Fruit fly (Drosophila melanogaster): ENCODE data around the gene CG9396.

Gene CG9396

DNA sequence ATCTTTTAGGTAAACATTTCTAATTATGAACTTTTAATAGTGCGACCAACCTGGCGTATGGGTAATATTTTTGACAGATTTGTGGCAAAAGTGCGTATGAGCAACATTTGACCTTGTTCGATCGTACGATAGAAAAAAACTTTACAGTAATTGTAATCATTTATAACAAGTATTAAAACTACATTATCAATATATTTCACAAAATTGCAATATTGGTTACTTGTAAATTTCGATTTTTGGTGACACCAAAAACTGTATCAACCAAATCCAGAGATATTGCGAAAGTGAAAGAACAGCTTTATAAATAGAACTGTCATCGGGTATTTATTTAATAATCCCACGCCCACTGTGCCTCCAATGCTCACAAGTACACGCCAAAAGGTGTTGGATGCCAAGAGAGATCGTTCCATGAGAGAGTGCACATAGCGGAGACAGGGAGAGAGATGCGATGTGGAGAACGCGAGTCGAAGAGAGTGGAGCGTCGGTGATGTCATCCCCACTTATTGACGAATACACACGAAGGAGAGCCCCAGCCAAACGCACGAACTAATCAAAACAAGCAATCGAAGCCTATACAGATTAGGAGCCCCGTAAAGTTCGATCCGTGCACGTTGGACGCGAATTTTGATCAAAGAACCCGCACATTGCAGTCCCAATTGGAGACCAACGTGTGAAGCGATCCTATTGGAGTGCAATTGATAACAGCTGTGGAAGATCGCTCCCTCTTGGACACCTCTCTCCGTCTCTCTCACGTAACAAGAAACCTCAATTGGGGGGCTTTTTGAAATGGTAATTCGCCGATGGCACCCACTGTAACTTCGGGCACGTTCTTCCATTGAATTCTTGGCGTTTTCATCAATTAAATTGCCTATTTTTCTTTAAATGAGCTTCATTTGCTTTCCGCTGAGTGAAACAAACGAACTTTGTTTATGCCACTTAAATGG, 38.0 kb downstream of the CG9396 start (continued):
- TF ChIP-seq CG42726 (GFP tag; IDR thresholded peaks at IDR 0.05; ENCODE audit: partially characterized antibody) (0 out of 2 replicates have a peak, but pooled peaks have one; percentile 1), CG4328 (GFP tag; optimal IDR thresholded peaks at IDR 0.05) (peak; percentile 98), grn (GFP tag; optimal IDR thresholded peaks at IDR 0.05) (peak; percentile 38), Side (GFP tag; optimal IDR thresholded peaks at IDR 0.05) (peak; percentile 90), CG32532 (GFP tag; IDR thresholded peaks at IDR 0.05) (peak; percentile 92), fu2 (GFP tag; optimal IDR thresholded peaks at IDR 0.05) (peak; percentile 89), CG11696 (GFP tag; IDR thresholded peaks at IDR 0.05) (peak; percentile 61), gsb (GFP tag; IDR thresholded peaks at IDR 0.05) (peak; percentile 90), rib (GFP tag; IDR thresholded peaks at IDR 0.05) (no peak; the same call in 1 of the 2 replicates), esg (GFP tag; conservative IDR thresholded peaks at IDR 0.05) (peak; percentile 90), CG14667 (GFP tag; IDR thresholded peaks at IDR 0.05) (peak; percentile 85), CG17612 (GFP tag; IDR thresholded peaks at IDR 0.05) (peak; percentile 33; the same call in 1 of the 2 replicates), CG12744 (GFP tag; optimal IDR thresholded peaks at IDR 0.05) (peak; percentile 88), sim (GFP tag; IDR thresholded peaks at IDR 0.05) (0 out of 2 replicates have a peak, but pooled peaks have one; percentile 14), CG10565 (GFP tag; optimal IDR thresholded peaks at IDR 0.05) (peak; percentile 63), CG32767 (GFP tag; IDR thresholded peaks at IDR 0.05) (peak; percentile 87), CG9609 (GFP tag; optimal IDR thresholded peaks at IDR 0.05) (peak; percentile 89), Lpt (GFP tag; optimal IDR thresholded peaks at IDR 0.05) (no peak), CG11560 (tag; IDR thresholded peaks at IDR 0.05) (peak; percentile 71), Lhr (GFP tag; optimal IDR thresholded peaks at IDR 0.05) (peak; percentile 81), dati (GFP tag; IDR thresholded peaks at IDR 0.05) (peak; percentile 41; the same call in 1 of the 2 replicates), CG10431 (GFP tag; optimal IDR thresholded peaks at IDR 0.05) (peak; percentile 91), az2 (GFP tag; optimal IDR thresholded peaks at IDR 0.05) (peak; percentile 95), CG3407 (GFP tag; optimal IDR thresholded peaks at IDR 0.05) (peak; percentile 89), CG18619 (GFP tag; optimal IDR thresholded peaks at IDR 0.05) (peak; percentile 99), CG31388 (GFP tag; optimal IDR thresholded peaks at IDR 0.05) (peak; percentile 87), NfI (GFP tag; optimal IDR thresholded peaks at IDR 0.05) (peak; percentile 95), HmgD (GFP tag; optimal IDR thresholded peaks at IDR 0.05) (peak; percentile 57), sens (GFP tag) (peak; percentile 99), CG10274 (GFP tag; optimal IDR thresholded peaks at IDR 0.05) (peak; percentile 94), CG13424 (tag; optimal IDR thresholded peaks at IDR 0.05) (peak; percentile 97), Oli (tag; optimal IDR thresholded peaks at IDR 0.05) (peak; percentile 98), NC2β (GFP tag; optimal IDR thresholded peaks at IDR 0.05) (peak; percentile 83), CG12071 (GFP tag; optimal IDR thresholded peaks at IDR 0.05) (peak; percentile 92), Atf-2 (GFP tag; optimal IDR thresholded peaks at IDR 0.05) (peak; percentile 90), phol (tag; optimal IDR thresholded peaks at IDR 0.05) (peak; percentile 96), CG4707 (GFP tag; optimal IDR thresholded peaks at IDR 0.05) (peak; percentile 81), CG4360 (GFP tag; IDR thresholded peaks at IDR 0.05) (0 out of 2 replicates have a peak, but pooled peaks have one; percentile 41), Sox102F (GFP tag; optimal IDR thresholded peaks at IDR 0.05) (peak; percentile 96), CG3847 (GFP tag; IDR thresholded peaks at IDR 0.05) (peak; percentile 90), ERR (GFP tag; optimal IDR thresholded peaks at IDR 0.05) (peak; percentile 86), z (GFP tag; IDR thresholded peaks at IDR 0.05) (0 out of 3 replicates have a peak, but pooled peaks have one; percentile 5), sqz (GFP tag; optimal IDR thresholded peaks at IDR 0.05) (peak; percentile 91), Xrp1 (GFP tag; IDR thresholded peaks at IDR 0.05) (peak; percentile 85), tna (GFP tag; IDR thresholded peaks at IDR 0.05; ENCODE audit: partially characterized antibody) (no peak), CG4424 (GFP tag; optimal IDR thresholded peaks at IDR 0.05) (peak; percentile 98), HLH3B (GFP tag; IDR thresholded peaks at IDR 0.05) (peak; percentile 72), sna (GFP tag; IDR thresholded peaks at IDR 0.05; ENCODE audit: partially characterized antibody) (no peak), Chrac-16 (GFP tag; optimal IDR thresholded peaks at IDR 0.05) (peak; percentile 93)

Measured in whole organism, embryonic.